Fruit fly (Drosophila melanogaster): ENCODE measurements around the gene Akap200.

Gene Akap200

DNA sequence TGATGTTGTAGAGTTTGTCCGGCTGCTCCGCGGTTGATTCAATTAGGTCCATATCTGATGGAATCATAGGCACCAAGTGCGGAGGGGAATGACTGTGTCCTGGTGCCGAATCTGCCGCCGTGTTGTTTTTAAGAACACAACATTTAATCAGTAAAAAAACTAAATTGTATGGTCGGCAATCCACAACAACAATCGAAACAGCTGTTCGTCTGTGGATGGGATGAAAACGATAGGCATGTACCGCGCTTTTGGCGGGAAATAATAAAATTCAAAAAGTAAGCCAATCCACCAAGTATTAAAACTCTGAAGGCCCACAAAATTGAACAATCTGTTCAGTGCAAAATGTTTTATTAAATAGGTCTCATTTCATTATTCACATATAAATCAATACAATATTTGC, 33.9 kb downstream of the Akap200 start, which contains the start of gene Aasdh:
Gene Aasdh, minus strand, starts transcription at position 219 of the 400 bp plus-strand sequence.
- no peak for TF ChIP-seq CG4404 (GFP tag; IDR thresholded peaks at IDR 0.05)
- 0 out of 4 replicates have a peak, but pooled peaks have one; percentile 27 for TF ChIP-seq chinmo (GFP tag; IDR thresholded peaks at IDR 0.05; ENCODE audit: partially characterized antibody)
- TF ChIP-seq p53 (GFP tag; optimal IDR thresholded peaks at IDR 0.05), result no peak
- TF ChIP-seq E2f2 (GFP tag; IDR thresholded peaks at IDR 0.05), result peak; percentile 90
- TF ChIP-seq CG2199 (GFP tag; IDR thresholded peaks at IDR 0.05), result no peak
- TF ChIP-seq bowl (GFP tag; IDR thresholded peaks at IDR 0.05), result 0 out of 2 replicates have a peak, but pooled peaks have one; percentile 14
- no peak for TF ChIP-seq CG11723 (GFP tag; optimal IDR thresholded peaks at IDR 0.05)
- TF ChIP-seq CG3163 (GFP tag; optimal IDR thresholded peaks at IDR 0.05), result no peak
- no peak for TF ChIP-seq cwo (GFP tag; optimal IDR thresholded peaks at IDR 0.05)
- no peak for TF ChIP-seq Bteb2 (GFP tag; optimal IDR thresholded peaks at IDR 0.05)
- peak; percentile 33 for TF ChIP-seq CG17186 (GFP tag; optimal IDR thresholded peaks at IDR 0.05)
- no peak for TF ChIP-seq CG12659 (GFP tag; optimal IDR thresholded peaks at IDR 0.05)
- no peak for TF ChIP-seq CG10654 (GFP tag; optimal IDR thresholded peaks at IDR 0.05)
- no peak for TF ChIP-seq dan (GFP tag; IDR thresholded peaks at IDR 0.05)
- no peak for TF ChIP-seq fu2 (GFP tag; optimal IDR thresholded peaks at IDR 0.05)
- no peak for TF ChIP-seq CG16863 (GFP tag; optimal IDR thresholded peaks at IDR 0.05)
- no peak for TF ChIP-seq CG32532 (GFP tag; IDR thresholded peaks at IDR 0.05)
- no peak for TF ChIP-seq CG12236 (GFP tag; optimal IDR thresholded peaks at IDR 0.05)
- TF ChIP-seq crp (GFP tag; optimal IDR thresholded peaks at IDR 0.05), result peak in 1 of 2 experiments; percentile 88
- TF ChIP-seq eyg (GFP tag; optimal IDR thresholded peaks at IDR 0.05), result no peak
- TF ChIP-seq CG12299 (tag; optimal IDR thresholded peaks at IDR 0.05), result no peak
- TF ChIP-seq CG15011 (GFP tag; optimal IDR thresholded peaks at IDR 0.05), result no peak
- no peak for TF ChIP-seq Ada2b (GFP tag; IDR thresholded peaks at IDR 0.05)
- TF ChIP-seq Hmr (GFP tag; optimal IDR thresholded peaks at IDR 0.05), result no peak
- TF ChIP-seq CG17912 (GFP tag; optimal IDR thresholded peaks at IDR 0.05), result no peak
- TF ChIP-seq cato (GFP tag; optimal IDR thresholded peaks at IDR 0.05; ENCODE audit: borderline replicate concordance), result no peak
- no peak for TF ChIP-seq Sry-β (GFP tag; optimal IDR thresholded peaks at IDR 0.05)
- TF ChIP-seq Doc2 (GFP tag; IDR thresholded peaks at IDR 0.05), result no peak
- TF ChIP-seq BEAF-32 (GFP tag; optimal IDR thresholded peaks at IDR 0.05), result peak; percentile 22
- TF ChIP-seq CG4617 (GFP tag; optimal IDR thresholded peaks at IDR 0.05; ENCODE audit: borderline replicate concordance), result no peak
- no peak for TF ChIP-seq CG6791 (GFP tag; IDR thresholded peaks at IDR 0.05; ENCODE audit: partially characterized antibody)
- no peak for TF ChIP-seq gt (GFP tag; IDR thresholded peaks at IDR 0.05)
- TF ChIP-seq Dref (GFP tag; IDR thresholded peaks at IDR 0.05), result peak; percentile 60
- TF ChIP-seq CG4360 (GFP tag; IDR thresholded peaks at IDR 0.05), result peak; percentile 77
- no peak for TF ChIP-seq Ssrp (tag; optimal IDR thresholded peaks at IDR 0.05)
- no peak for TF ChIP-seq ems (GFP tag; optimal IDR thresholded peaks at IDR 0.05)
- no peak for TF ChIP-seq CG6175 (GFP tag; IDR thresholded peaks at IDR 0.05)
- no peak for TF ChIP-seq CG10462 (GFP tag; optimal IDR thresholded peaks at IDR 0.05)
- TF ChIP-seq grn (GFP tag; optimal IDR thresholded peaks at IDR 0.05), result peak; percentile 12
- no peak for TF ChIP-seq CG3065 (GFP tag; optimal IDR thresholded peaks at IDR 0.05)
- no peak for TF ChIP-seq YL-1 (GFP tag; optimal IDR thresholded peaks at IDR 0.05)
- no peak for TF ChIP-seq unpg (GFP tag; optimal IDR thresholded peaks at IDR 0.05)
- peak; percentile 74 for TF ChIP-seq Sry-δ (GFP tag; optimal IDR thresholded peaks at IDR 0.05)
- TF ChIP-seq h (optimal IDR thresholded peaks at IDR 0.05), result no peak
- TF ChIP-seq dpn (GFP tag; optimal IDR thresholded peaks at IDR 0.05), result no peak
- TF ChIP-seq tin (GFP tag; optimal IDR thresholded peaks at IDR 0.05), result no peak
- no peak for TF ChIP-seq stc (GFP tag; IDR thresholded peaks at IDR 0.05)
- no peak for TF ChIP-seq ab (GFP tag; optimal IDR thresholded peaks at IDR 0.05)
- TF ChIP-seq pzg (GFP tag; optimal IDR thresholded peaks at IDR 0.05), result peak; percentile 29
- no peak for TF ChIP-seq Aef1 (GFP tag; IDR thresholded peaks at IDR 0.05)
- TF ChIP-seq sima (GFP tag; optimal IDR thresholded peaks at IDR 0.05), result no peak
- TF ChIP-seq CG2129 (GFP tag; IDR thresholded peaks at IDR 0.05; ENCODE audit: partially characterized antibody), result no peak

All from whole organism, embryonic.